Worm (Caenorhabditis elegans): Measurements from ENCODE around the gene lev-9.

The lev-9 gene

ce11 chrX:6333998-6334397 is 42.5 kb upstream of the lev-9 start, which contains the start of gene col-171:
TSS of gene col-171 (plus strand) at chrX:6334298.
- TF ChIP-seq T20F7.1 (GFP tag; optimal IDR thresholded peaks at IDR 0.05) (no peak), ama-1 (optimal IDR thresholded peaks at IDR 0.05) (no peak), daf-12 (tag; optimal IDR thresholded peaks at IDR 0.05) (no peak), mdt-29 (GFP tag; IDR thresholded peaks at IDR 0.05) (no peak), ztf-11 (tag; optimal IDR thresholded peaks at IDR 0.05) (no peak), lin-13 (GFP tag; optimal IDR thresholded peaks at IDR 0.05) (no peak)

- TF ChIP-seq nhr-28 (tag; optimal IDR thresholded peaks at IDR 0.05) = peak; percentile 45
- no peak for TF ChIP-seq ztf-11 (tag; optimal IDR thresholded peaks at IDR 0.05)
- peak; percentile 81 for TF ChIP-seq aha-1 (tag)
- no peak for TF ChIP-seq Y75B8A.6 (GFP tag; IDR thresholded peaks at IDR 0.05)
These were observed 39.9 kb upstream of the lev-9 start, which contains the start of gene col-170 for ce11 chrX:6331409-6331808. TSS of gene col-170 (plus strand) at chrX:6331709.

- peak; percentile 96 for TF ChIP-seq set-16 (GFP tag; IDR thresholded peaks at IDR 0.05)
These were observed 38.1 kb upstream of the lev-9 start for ce11 chrX:6329542-6330029.

ce11 chrX:6328860-6329259 is 37.3 kb upstream of the lev-9 start, which contains the start of gene col-169:
TSS of gene col-169 (plus strand) at chrX:6329160.
- TF ChIP-seq ceh-82 (tag; optimal IDR thresholded peaks at IDR 0.05) (no peak), lin-13 (GFP tag; optimal IDR thresholded peaks at IDR 0.05) (no peak), aha-1 (tag) (peak; percentile 84)

- TF ChIP-seq nhr-25 (tag; optimal IDR thresholded peaks at IDR 0.05; ENCODE audit: borderline replicate concordance, insufficient read depth) = no peak
- no peak for TF ChIP-seq dmd-8 (GFP tag; IDR thresholded peaks at IDR 0.05)
- TF ChIP-seq ztf-7 (tag; optimal IDR thresholded peaks at IDR 0.05) = no peak
- TF ChIP-seq nhr-28 (tag; optimal IDR thresholded peaks at IDR 0.05) = no peak
- TF ChIP-seq Y5F2A.4 (GFP tag; optimal IDR thresholded peaks at IDR 0.05) = no peak
- no peak for TF ChIP-seq ztf-11 (tag; optimal IDR thresholded peaks at IDR 0.05)
- TF ChIP-seq daf-8 (GFP tag; IDR thresholded peaks at IDR 0.05) = no peak
These were observed 34.6 kb upstream of the lev-9 start, which contains the start of gene col-168 for ce11 chrX:6326088-6326487. TSS of gene col-168 (plus strand) at chrX:6326388.

ce11 chrX:6324124-6324893 is 32.8 kb upstream of the lev-9 start:
- TF ChIP-seq nhr-25 (tag; optimal IDR thresholded peaks at IDR 0.05; ENCODE audit: borderline replicate concordance, insufficient read depth) (peak; percentile 33), set-16 (GFP tag; IDR thresholded peaks at IDR 0.05) (peak; percentile 74), hlh-30 (tag; optimal IDR thresholded peaks at IDR 0.05; ENCODE audit: insufficient read depth) (peak; percentile 3)

- no peak for TF ChIP-seq nhr-41 (GFP tag; IDR thresholded peaks at IDR 0.05)
- no peak for TF ChIP-seq php-3 (GFP tag; IDR thresholded peaks at IDR 0.05)
- no peak for TF ChIP-seq ceh-28 (tag; optimal IDR thresholded peaks at IDR 0.05)
- peak; percentile 25 for TF ChIP-seq nhr-28 (tag; optimal IDR thresholded peaks at IDR 0.05)
- no peak for TF ChIP-seq skn-1 (tag; optimal IDR thresholded peaks at IDR 0.05)
- TF ChIP-seq T26A8.4 (GFP tag; IDR thresholded peaks at IDR 0.05) = no peak; the same call in 1 of the 2 replicates
- no peak for TF ChIP-seq mdl-1 (tag; optimal IDR thresholded peaks at IDR 0.05)
- TF ChIP-seq nhr-76 (tag; optimal IDR thresholded peaks at IDR 0.05) = no peak
- no peak for TF ChIP-seq snpc-4 (tag; optimal IDR thresholded peaks at IDR 0.05)
- peak; percentile 24 for TF ChIP-seq mep-1 (tag; optimal IDR thresholded peaks at IDR 0.05)
- no peak for TF ChIP-seq spr-3 (GFP tag; optimal IDR thresholded peaks at IDR 0.05)
- no peak for TF ChIP-seq ceh-82 (tag; optimal IDR thresholded peaks at IDR 0.05)
- peak; percentile 7 for TF ChIP-seq nhr-6 (tag; optimal IDR thresholded peaks at IDR 0.05)
- no peak for TF ChIP-seq daf-19 (GFP tag; conservative IDR thresholded peaks at IDR 0.05)
- no peak for TF ChIP-seq aly-2 (tag; optimal IDR thresholded peaks at IDR 0.05)
- no peak for TF ChIP-seq hmg-1.1 (GFP tag; IDR thresholded peaks at IDR 0.05)
These were observed 31.6 kb upstream of the lev-9 start, which contains the start of gene col-167 for ce11 chrX:6323129-6323528. TSS of gene col-167 (plus strand) at chrX:6323488.
